Worm (Caenorhabditis elegans) whole organism, L2 larva: ENCODE data around the gene F42C5.9.

ENCODE experiments used
- C34F6.9 ChIP-seq: fragments of 150-350 bp; optimal IDR thresholded peaks from 2 replicates; lab custom pipeline; 2014; ENCODE audit warnings: missing biosample characterization, missing genetic modification characterization
- F13H6.1 ChIP-seq: sonication (generic microtip); optimal IDR thresholded peaks from 2 replicates; lab custom pipeline; 2016; ENCODE audit warnings: missing genetic modification characterization, missing compliant biosample characterization
- R02D3.7 ChIP-seq: fragments of 150-350 bp; optimal IDR thresholded peaks from 2 replicates; lab custom pipeline; 2014; ENCODE audit warnings: missing biosample characterization, missing genetic modification characterization
- Y55F3AM.14 ChIP-seq: fragments of 200-800 bp; sonication (Bioruptor generic); optimal IDR thresholded peaks from 2 replicates; lab custom pipeline; 2018; ENCODE audit warnings: mild to moderate bottlenecking, missing genetic modification characterization, missing compliant biosample characterization
- alr-1 ChIP-seq: fragments of 150-350 bp; optimal IDR thresholded peaks from 2 replicates; lab custom pipeline; 2014; ENCODE audit warnings: missing biosample characterization, missing genetic modification characterization
- aly-2 ChIP-seq: fragments of 150-350 bp; optimal IDR thresholded peaks from 2 replicates; lab custom pipeline; 2014; ENCODE audit warnings: missing biosample characterization, missing genetic modification characterization
- ama-1 ChIP-seq: fragments of 150-350 bp; optimal IDR thresholded peaks from 2 replicates; lab custom pipeline; 2018; ENCODE audit warnings: inconsistent platforms
- blmp-1 ChIP-seq: sonication (generic microtip); optimal IDR thresholded peaks from 2 replicates; lab custom pipeline; 2017; ENCODE audit warnings: missing genetic modification characterization, mild to moderate bottlenecking, missing compliant biosample characterization, antibody characterized with exemption, moderate library complexity; ENCODE audit not compliant: insufficient read depth
- ceh-16 ChIP-seq: fragments of 150-350 bp; optimal IDR thresholded peaks from 2 replicates; lab custom pipeline; 2014; ENCODE audit warnings: missing biosample characterization, missing genetic modification characterization
- crh-2 ChIP-seq: sonication (generic microtip); optimal IDR thresholded peaks from 2 replicates; lab custom pipeline; 2017; ENCODE audit warnings: missing biosample characterization, missing genetic modification characterization
- dmd-4 ChIP-seq: sonication (generic microtip); optimal IDR thresholded peaks from 2 replicates; lab custom pipeline; 2017; ENCODE audit warnings: missing biosample characterization, missing genetic modification characterization
- fos-1 ChIP-seq: fragments of 150-350 bp; optimal IDR thresholded peaks from 2 replicates; lab custom pipeline; 2014; ENCODE audit warnings: missing biosample characterization, missing genetic modification characterization
- gmeb-1 ChIP-seq: fragments of 150-350 bp; optimal IDR thresholded peaks from 2 replicates; lab custom pipeline; 2014; ENCODE audit warnings: missing biosample characterization, missing genetic modification characterization
- lin-11 ChIP-seq: fragments of 150-350 bp; sonication (generic microtip); optimal IDR thresholded peaks from 2 replicates; lab custom pipeline; 2014; ENCODE audit warnings: missing biosample characterization, missing genetic modification characterization, inconsistent platforms, mixed read lengths
- lin-13 ChIP-seq: fragments of 150-350 bp; optimal IDR thresholded peaks from 2 replicates; lab custom pipeline; 2014; ENCODE audit warnings: missing biosample characterization, missing genetic modification reagents, missing genetic modification characterization
- lin-39 ChIP-seq: fragments of 150-350 bp; optimal IDR thresholded peaks from 2 replicates; lab custom pipeline; 2014; ENCODE audit warnings: missing biosample characterization, missing genetic modification reagents, missing genetic modification characterization
- lsy-2 ChIP-seq, 2 experiments: fragments of 150-350 bp in 1 of 2; sonication (generic microtip) in 1 of 2; optimal IDR thresholded peaks; 2 replicates each; lab custom pipeline; 2014 to 2017; ENCODE audit warnings: missing biosample characterization in 2 of 2, missing genetic modification characterization in 2 of 2
- mab-5 ChIP-seq: fragments of 150-350 bp; optimal IDR thresholded peaks from 2 replicates; lab custom pipeline; 2014; ENCODE audit warnings: missing biosample characterization, missing genetic modification characterization
- mbf-1 ChIP-seq: sonication (generic microtip); optimal IDR thresholded peaks from 2 replicates; lab custom pipeline; 2017; ENCODE audit warnings: missing biosample characterization, missing genetic modification characterization
- nhr-11 ChIP-seq: fragments of 150-350 bp; optimal IDR thresholded peaks from 2 replicates; lab custom pipeline; 2014; ENCODE audit warnings: missing biosample characterization, missing genetic modification characterization
- nhr-129 ChIP-seq: fragments of 150-350 bp; optimal IDR thresholded peaks from 2 replicates; lab custom pipeline; 2014; ENCODE audit warnings: missing biosample characterization, missing genetic modification characterization
- nhr-23 ChIP-seq: fragments of 150-350 bp; optimal IDR thresholded peaks from 2 replicates; lab custom pipeline; 2014; ENCODE audit warnings: missing biosample characterization, missing genetic modification reagents, missing genetic modification characterization
- nhr-237 ChIP-seq: fragments of 150-350 bp; optimal IDR thresholded peaks from 2 replicates; lab custom pipeline; 2014; ENCODE audit warnings: missing biosample characterization, missing genetic modification characterization
- nhr-25 ChIP-seq: fragments of 150-350 bp; sonication (generic microtip); optimal IDR thresholded peaks from 3 replicates; lab custom pipeline; 2014; ENCODE audit warnings: missing biosample characterization, missing genetic modification characterization
- nhr-6 ChIP-seq: fragments of 150-350 bp; optimal IDR thresholded peaks from 2 replicates; lab custom pipeline; 2014; ENCODE audit warnings: missing biosample characterization, missing genetic modification characterization
- nhr-77 ChIP-seq: fragments of 150-350 bp; optimal IDR thresholded peaks from 2 replicates; lab custom pipeline; 2014; ENCODE audit warnings: missing biosample characterization, missing genetic modification characterization
- sem-4 ChIP-seq: fragments of 150-350 bp; optimal IDR thresholded peaks from 2 replicates; lab custom pipeline; 2014; ENCODE audit warnings: missing biosample characterization, missing genetic modification reagents, missing genetic modification characterization
- skn-1 ChIP-seq: sonication (generic microtip); optimal IDR thresholded peaks from 2 replicates; lab custom pipeline; 2017; ENCODE audit warnings: missing biosample characterization, missing genetic modification characterization
- sma-3 ChIP-seq: sonication (generic microtip); optimal IDR thresholded peaks from 2 replicates; lab custom pipeline; 2016; ENCODE audit warnings: missing genetic modification reagents, missing genetic modification characterization, missing compliant biosample characterization
- sma-9 ChIP-seq, 2 experiments: fragments of 150-350 bp in 1 of 2; sonication (generic microtip) in 1 of 2; optimal IDR thresholded peaks; 2 replicates each; lab custom pipeline; 2014 to 2016; ENCODE audit warnings: missing genetic modification characterization in 2 of 2, mild to moderate bottlenecking in 1 of 2, missing biosample characterization in 1 of 2, missing compliant biosample characterization in 1 of 2, missing genetic modification reagents in 1 of 2, moderate library complexity in 1 of 2
- snpc-4 ChIP-seq: fragments of 150-350 bp; optimal IDR thresholded peaks from 2 replicates; lab custom pipeline; 2014; ENCODE audit warnings: missing biosample characterization, missing genetic modification characterization
- unc-39 ChIP-seq: fragments of 150-350 bp; optimal IDR thresholded peaks from 2 replicates; lab custom pipeline; 2014; ENCODE audit warnings: missing biosample characterization, missing genetic modification characterization
- unc-55 ChIP-seq: fragments of 150-350 bp; sonication (generic microtip); optimal IDR thresholded peaks from 3 replicates; lab custom pipeline; 2014; ENCODE audit warnings: missing biosample characterization, missing genetic modification reagents, missing genetic modification characterization
- unc-62 ChIP-seq: fragments of 150-350 bp; optimal IDR thresholded peaks from 2 replicates; lab custom pipeline; 2014; ENCODE audit warnings: missing biosample characterization, missing genetic modification reagents, missing genetic modification characterization

The F42C5.9 gene

DNA sequence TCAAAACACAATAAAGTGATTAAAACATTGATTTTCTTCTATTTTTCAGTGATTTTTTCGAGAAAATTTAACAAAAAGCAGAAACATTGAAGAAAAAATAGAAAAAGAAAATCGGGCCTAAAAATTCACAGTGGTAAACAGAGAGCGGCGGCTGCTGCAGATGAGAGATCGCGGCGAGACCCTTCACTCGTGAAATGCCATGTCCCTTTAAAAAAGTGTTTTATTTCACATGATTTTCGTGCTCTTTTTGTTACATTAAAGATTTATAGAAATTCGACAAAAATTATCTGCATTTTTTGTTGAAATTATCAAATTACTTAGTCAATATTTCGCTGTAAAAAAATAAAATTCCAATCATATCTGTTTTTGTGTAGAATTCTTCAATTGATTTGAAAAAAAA is 2.9 kb downstream of the F42C5.9 start:
- TF ChIP-seq sma-9 (GFP tag; optimal IDR thresholded peaks at IDR 0.05; lab: Kevin White, UChicago) (peak; percentile 30), sma-9 (tag; optimal IDR thresholded peaks at IDR 0.05; lab: Kevin White, UChicago) (no peak), unc-62 (no peak), fos-1 (tag; lab: Kevin White, UChicago) (peak; percentile 37), gmeb-1 (tag; lab: Kevin White, UChicago) (peak; percentile 64), ama-1 (lab: Kevin White, UChicago) (no peak), snpc-4 (tag; lab: Kevin White, UChicago) (peak; percentile 43), nhr-77 (tag; lab: Kevin White, UChicago) (no peak), C34F6.9 (peak; percentile 72), nhr-23 (tag; lab: Kevin White, UChicago) (no peak), F13H6.1 (tag; lab: Kevin White, UChicago) (peak; percentile 36), nhr-25 (tag; lab: Kevin White, UChicago) (peak; percentile 54), dmd-4 (tag; lab: Kevin White, UChicago) (no peak), lin-11 (tag; lab: Kevin White, UChicago) (peak; percentile 61), Y55F3AM.14 (GFP tag; lab: Kevin White, UChicago) (no peak), lsy-2 (tag; optimal IDR thresholded peaks at IDR 0.05; lab: Kevin White, UChicago) (peak; percentile 0 to 83), sma-3 (GFP tag; lab: Kevin White, UChicago) (peak; percentile 12), lin-13 (GFP tag; lab: Kevin White, UChicago) (peak; percentile 52), nhr-129 (peak; percentile 35), sem-4 (peak; percentile 28), unc-39 (no peak), blmp-1 (tag; lab: Kevin White, UChicago) (peak; percentile 26), crh-2 (tag; lab: Kevin White, UChicago) (peak; percentile 68), unc-55 (peak; percentile 84), nhr-11 (tag; lab: Kevin White, UChicago) (no peak)

DNA sequence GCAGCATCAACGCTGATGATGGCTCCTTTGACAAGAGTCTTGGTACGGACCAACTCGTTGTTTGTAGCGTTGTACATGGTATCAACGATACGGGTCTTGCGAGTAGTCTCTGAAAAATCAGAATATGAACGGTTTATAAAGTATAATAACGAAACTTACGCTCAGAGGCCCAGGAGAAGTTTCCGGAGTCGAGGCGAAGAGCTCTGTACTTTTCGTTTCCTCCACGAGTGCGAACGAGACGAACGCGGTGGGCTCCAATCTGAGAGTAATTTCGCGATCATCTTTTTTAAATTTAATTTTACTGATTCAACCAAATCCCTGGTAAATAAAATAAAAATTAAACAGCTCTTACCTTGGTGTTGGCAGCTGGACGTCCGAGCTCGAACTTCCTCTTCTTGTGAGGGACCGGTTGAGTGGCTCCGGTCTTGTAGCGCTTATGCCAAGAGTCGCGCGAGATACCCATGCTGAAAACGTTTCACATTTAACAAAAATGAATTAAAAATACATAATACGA is 3.4 kb downstream of the F42C5.9 start, which contains the start of gene rps-8:
TSS of gene rps-8 (minus strand) at position 464 of the 514 bp plus-strand sequence.
- no peak for TF ChIP-seq nhr-11 (tag; lab: Kevin White, UChicago)
- TF ChIP-seq, all 48 proteins: peak for 0

DNA sequence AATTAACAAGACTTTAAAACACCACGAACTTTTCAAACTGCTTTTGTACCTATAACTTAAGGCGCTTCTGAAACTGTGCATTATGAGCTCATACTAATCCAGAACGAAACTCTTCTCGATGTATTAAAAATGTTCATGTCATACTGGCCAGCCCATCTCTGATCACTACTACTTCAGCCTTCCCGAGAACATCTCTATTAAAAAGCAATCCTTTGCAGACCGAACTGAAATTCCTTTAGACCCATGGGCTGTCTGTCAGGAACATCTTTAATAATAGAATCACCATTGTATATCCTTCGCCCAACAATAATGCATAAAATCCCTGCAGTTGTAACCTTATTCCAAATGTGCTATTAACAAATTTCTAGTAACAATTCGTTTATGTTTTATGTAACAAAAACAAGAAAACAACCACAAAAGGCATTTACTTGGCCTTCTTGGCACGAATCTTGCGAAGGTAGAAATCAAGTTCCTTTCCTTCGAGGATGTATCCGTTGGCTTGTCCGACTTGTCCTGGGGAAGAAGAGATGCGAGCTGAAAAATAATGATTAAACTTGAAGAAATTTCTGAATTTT is 4.2 kb downstream of the F42C5.9 start:
- no peak for TF ChIP-seq lin-13 (GFP tag; lab: Kevin White, UChicago)
- TF ChIP-seq lin-39 = no peak
- TF ChIP-seq mbf-1 = no peak
- no peak for TF ChIP-seq ama-1 (lab: Kevin White, UChicago)
- TF ChIP-seq aly-2 (tag; lab: Kevin White, UChicago) = no peak
- TF ChIP-seq nhr-237 = no peak
- no peak for TF ChIP-seq nhr-23 (tag; lab: Kevin White, UChicago)
- TF ChIP-seq blmp-1 (tag; lab: Kevin White, UChicago) = no peak
- no peak for TF ChIP-seq nhr-11 (tag; lab: Kevin White, UChicago)

DNA sequence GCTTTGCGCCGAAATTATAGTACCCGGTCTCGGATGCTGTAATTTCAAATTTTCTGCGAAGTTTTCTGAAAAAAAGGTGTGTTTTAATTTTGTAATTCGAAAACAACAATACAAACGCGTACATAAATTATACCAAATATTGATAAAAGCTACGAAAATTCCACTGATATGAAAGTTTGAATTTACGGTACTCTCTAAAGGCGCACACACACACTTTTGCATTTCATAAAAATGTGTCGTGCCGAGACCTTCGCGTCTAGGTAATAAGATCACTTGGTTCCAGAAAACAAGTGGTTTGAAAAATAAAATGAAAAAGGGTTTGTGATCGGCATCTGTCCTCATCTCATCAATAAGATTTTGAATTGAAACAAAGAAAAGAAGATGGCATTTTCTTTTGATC is 6.1 kb downstream of the F42C5.9 start:
- TF ChIP-seq lin-13 (GFP tag; lab: Kevin White, UChicago) (no peak), skn-1 (tag; lab: Kevin White, UChicago) (no peak), nhr-6 (tag; lab: Kevin White, UChicago) (no peak), ceh-16 (no peak), sma-9 (GFP tag; optimal IDR thresholded peaks at IDR 0.05; lab: Kevin White, UChicago) (no peak), sma-9 (tag; optimal IDR thresholded peaks at IDR 0.05; lab: Kevin White, UChicago) (no peak), R02D3.7 (tag; lab: Kevin White, UChicago) (no peak), F13H6.1 (tag; lab: Kevin White, UChicago) (no peak), blmp-1 (tag; lab: Kevin White, UChicago) (no peak), alr-1 (tag; lab: Kevin White, UChicago) (no peak), Y55F3AM.14 (GFP tag; lab: Kevin White, UChicago) (no peak), mab-5 (tag; lab: Kevin White, UChicago) (no peak), lsy-2 (tag; optimal IDR thresholded peaks at IDR 0.05; lab: Kevin White, UChicago) (no peak), lin-39 (no peak), nhr-237 (no peak)
